Fruit fly (Drosophila melanogaster): ENCODE results near the gene CG7910.

- TF ChIP-seq ttk (optimal IDR thresholded peaks at IDR 0.05): no peak
- no peak for TF ChIP-seq insv (optimal IDR thresholded peaks at IDR 0.05)
Measured at dm6 chr3R:8072635-8073034, 14.4 kb upstream of the CG7910 start.
